Fruit fly (Drosophila melanogaster) Kc167 (cell line): Measurements from ENCODE around the gene CG16743.

ENCODE experiments used
- psq ChIP-seq: fragments of >200 bp; optimal IDR thresholded peaks from 2 replicates; lab custom pipeline; 2017; ENCODE audit warnings: missing external identifiers
- ttk ChIP-seq: sonication (Bioruptor generic); optimal IDR thresholded peaks from 2 replicates; lab custom pipeline; 2017; ENCODE audit warnings: missing external identifiers

DNA sequence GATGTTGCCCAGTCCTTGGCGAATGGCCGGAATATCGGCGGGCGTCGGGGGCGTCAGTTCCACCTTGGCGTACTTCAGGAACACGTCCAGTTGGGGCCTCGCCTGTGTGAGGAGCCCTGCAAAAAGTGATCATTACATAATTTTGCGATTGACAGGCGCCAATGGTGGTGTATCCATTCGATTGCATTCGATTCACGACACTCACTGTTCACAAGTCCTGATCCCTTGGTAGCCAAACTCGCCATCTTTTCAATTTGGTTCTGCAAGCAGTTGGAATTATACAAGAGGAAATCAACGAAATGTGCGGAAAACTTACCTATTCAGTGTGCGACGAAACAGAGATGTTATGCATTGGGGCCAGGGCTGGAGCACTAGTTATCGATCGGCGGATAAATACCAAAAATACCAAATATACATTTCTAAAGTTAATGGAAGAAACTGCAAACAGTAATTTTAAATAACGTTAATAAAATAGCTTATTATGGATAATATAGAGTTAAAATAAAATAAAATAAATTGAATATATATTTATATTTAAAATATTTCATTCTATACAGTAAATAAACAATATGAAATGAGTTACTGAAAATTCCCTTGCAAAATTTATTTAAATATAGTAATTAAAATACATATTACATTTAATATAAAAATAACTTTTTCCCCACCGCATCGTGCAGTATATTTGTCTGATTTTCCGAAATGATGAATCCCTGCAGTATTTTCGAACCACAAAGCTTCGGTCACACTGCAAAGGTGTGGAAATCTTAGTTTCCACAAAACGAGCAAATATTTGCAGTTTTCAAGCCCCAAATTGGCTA is 4.2 kb downstream of the CG16743 start, which contains the start of the genes ATPsynG and SCAR:
- no peak for TF ChIP-seq ttk (lab: Kevin White, UChicago)
- TF ChIP-seq psq (lab: Kevin White, UChicago), result no peak
